Fruit fly (Drosophila melanogaster): ENCODE measurements around the gene srp.

- TF ChIP-seq Sin3A (optimal IDR thresholded peaks at IDR 0.05): no peak
- TF ChIP-seq ttk (optimal IDR thresholded peaks at IDR 0.05): no peak
- TF ChIP-seq psq (optimal IDR thresholded peaks at IDR 0.05): no peak
- no peak for TF ChIP-seq h (optimal IDR thresholded peaks at IDR 0.05)
- TF ChIP-seq insv (optimal IDR thresholded peaks at IDR 0.05): no peak
Measured at dm6 chr3R:16038049-16038448, 52.1 kb downstream of the srp start.

Measured in Kc167 (cell line).